Fruit fly (Drosophila melanogaster) whole organism: ENCODE data around the gene Sec23.

ENCODE experiments used
- CG8478 ChIP-seq: fragments of >200 bp; optimal IDR thresholded peaks from 2 replicates; lab custom pipeline; 2018; ENCODE audit warnings: inconsistent platforms
- psq ChIP-seq: fragments of >200 bp; optimal IDR thresholded peaks from 2 replicates; lab custom pipeline; 2017

DNA sequence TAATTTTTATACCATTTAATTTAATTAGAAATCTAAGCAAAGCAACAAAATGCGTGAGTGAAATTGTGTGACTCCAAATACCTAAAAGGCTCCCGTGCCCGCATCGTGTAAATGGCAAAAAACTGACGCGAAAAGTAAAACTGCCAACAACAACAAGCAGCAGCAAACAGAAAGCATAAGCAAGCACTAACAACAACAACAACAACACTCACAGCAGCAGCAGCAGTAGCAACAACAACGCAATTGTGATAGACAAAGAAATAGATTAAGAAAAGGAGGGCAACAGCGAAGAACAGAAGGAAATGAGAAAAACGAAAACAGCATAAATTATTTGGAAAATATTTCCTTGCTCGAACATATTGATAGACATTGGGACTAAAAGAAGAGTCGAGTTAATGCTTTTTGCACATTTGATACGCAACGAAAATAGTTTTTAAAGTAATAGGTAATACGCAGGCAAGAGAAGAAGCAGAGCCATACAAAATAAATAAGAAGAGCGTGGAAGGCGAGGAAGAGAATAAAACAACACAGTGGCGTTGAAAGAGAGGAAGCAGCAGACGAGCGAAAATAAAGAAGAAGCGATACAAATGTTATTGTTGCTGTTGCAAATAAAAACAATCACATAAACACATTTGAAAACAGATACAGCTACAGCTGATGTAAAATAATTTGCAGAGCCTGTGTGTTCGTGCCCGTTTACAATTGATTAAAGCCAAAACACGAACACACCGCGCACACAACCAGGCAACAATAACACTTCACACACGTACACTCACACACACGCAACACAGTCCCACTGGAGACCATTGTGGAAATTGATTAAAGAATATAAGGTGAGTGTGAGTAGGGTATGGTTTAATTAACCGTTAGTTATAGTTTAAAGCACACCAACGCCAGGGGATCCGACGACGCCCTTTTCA, 21.1 kb downstream of the Sec23 start:
- TF ChIP-seq CG8478 (lab: Kevin White, UChicago): no peak
- TF ChIP-seq psq: no peak
